Fruit fly (Drosophila melanogaster) whole organism, adult: Measurements from ENCODE around the gene Ir75c.

ENCODE experiments used
- CG7045 ChIP-seq: fragments of 200-800 bp; sonication (Bioruptor generic); optimal IDR thresholded peaks from 2 replicates; lab custom pipeline; 2017; ENCODE audit warnings: missing biosample characterization, mild to moderate bottlenecking, missing genetic modification characterization
- bab1 ChIP-seq: fragments of 200-800 bp; sonication (Bioruptor generic); optimal IDR thresholded peaks from 3 replicates; lab custom pipeline; 2019; ENCODE audit warnings: missing biosample characterization, mild to moderate bottlenecking, missing genetic modification characterization, moderate library complexity
- cnc ChIP-seq, 2 experiments: fragments of >200 bp; optimal IDR thresholded peaks; 2 replicates each; lab custom pipeline; 2017
- kay ChIP-seq: fragments of 200-800 bp; sonication (Bioruptor generic); peaks from one replicate; lab custom pipeline; 2016; ENCODE audit warnings: missing biosample characterization, missing genetic modification characterization, borderline replicate concordance
- toe ChIP-seq: fragments of 200-800 bp; sonication (Bioruptor generic); optimal IDR thresholded peaks from 2 replicates; lab custom pipeline; 2016; ENCODE audit warnings: missing biosample characterization, missing genetic modification characterization

DNA sequence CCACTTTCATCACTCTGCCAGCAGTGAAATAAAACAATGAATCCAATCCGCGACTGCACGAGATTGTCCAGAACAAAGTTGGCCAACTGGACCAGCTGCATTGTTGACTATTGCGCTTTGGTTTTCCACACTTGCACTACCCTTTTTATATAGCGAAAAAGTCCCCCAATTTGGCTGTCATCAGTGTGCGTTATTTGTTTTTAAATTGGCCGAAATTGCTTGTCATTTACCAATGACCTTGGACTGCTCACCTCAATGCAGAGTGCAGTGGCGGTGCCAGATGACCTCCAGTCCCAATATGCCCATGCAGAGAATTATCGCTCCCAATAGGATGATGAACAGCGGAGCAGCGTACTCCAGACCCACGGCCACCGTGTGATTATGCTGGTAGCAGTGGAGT, 4.8 kb downstream of the Ir75c start, which contains the start of gene Ir75a:
- no peak for TF ChIP-seq bab1
- no peak for TF ChIP-seq CG7045 (GFP tag; lab: Kevin White, UChicago)
- TF ChIP-seq cnc (optimal IDR thresholded peaks at IDR 0.05; lab: Kevin White, UChicago): no peak
- no peak for TF ChIP-seq toe (GFP tag; lab: Kevin White, UChicago)
- no peak for TF ChIP-seq kay (GFP tag; lab: Kevin White, UChicago)
